Fruit fly (Drosophila melanogaster) whole organism, wandering third instar larva: ENCODE measurements around the gene CG17819.

Source experiments
- GATAd ChIP-seq: sonication (Bioruptor generic); optimal IDR thresholded peaks from 2 replicates; lab custom pipeline; 2016; ENCODE audit warnings: missing biosample characterization, missing genetic modification characterization
- Hr83 ChIP-seq: fragments of 200-300 bp; sonication (Bioruptor generic); optimal IDR thresholded peaks from 2 replicates; lab custom pipeline; 2016; ENCODE audit warnings: missing biosample characterization, mild to moderate bottlenecking, missing genetic modification characterization, moderate library complexity; ENCODE audit not compliant: poor library complexity, severe bottlenecking
- Myc ChIP-seq: fragments of >200 bp; optimal IDR thresholded peaks from 2 replicates; lab custom pipeline; 2017
- Rel ChIP-seq, 2 experiments: fragments of 200-800 bp; sonication (Bioruptor generic) in 1 of 2; optimal IDR thresholded peaks; 2 replicates in 1 of 2; 3 replicates in 1 of 2; lab custom pipeline; 2016 to 2019; ENCODE audit warnings: mild to moderate bottlenecking in 2 of 2, missing biosample characterization in 2 of 2, missing genetic modification characterization in 2 of 2, moderate library complexity in 1 of 2
- br ChIP-seq: fragments of 200-800 bp; sonication (Bioruptor generic); optimal IDR thresholded peaks from 2 replicates; lab custom pipeline; 2016; ENCODE audit warnings: missing biosample characterization, missing genetic modification characterization
- fru ChIP-seq: fragments of 200-800 bp; sonication (Bioruptor generic); optimal IDR thresholded peaks from 3 replicates; lab custom pipeline; 2016; ENCODE audit warnings: missing biosample characterization, mild to moderate bottlenecking, missing genetic modification characterization
- h ChIP-seq: fragments of 200-800 bp; sonication (Bioruptor generic); optimal IDR thresholded peaks from 3 replicates; lab custom pipeline; 2016; ENCODE audit warnings: missing biosample characterization, mild to moderate bottlenecking, missing genetic modification characterization
- psq ChIP-seq: fragments of 200-800 bp; sonication (Bioruptor generic); optimal IDR thresholded peaks from 3 replicates; lab custom pipeline; 2017; ENCODE audit warnings: missing biosample characterization, mild to moderate bottlenecking, missing genetic modification characterization, moderate library complexity

- TF ChIP-seq Hr83 (GFP tag; lab: Kevin White, UChicago) (no peak), Myc (lab: Kevin White, UChicago) (no peak), br (no peak), fru (GFP tag; lab: Kevin White, UChicago) (no peak), psq (GFP tag; lab: Kevin White, UChicago) (no peak), h (no peak), Rel (GFP tag; optimal IDR thresholded peaks at IDR 0.05; lab: Kevin White, UChicago) (no peak), Rel (tag; optimal IDR thresholded peaks at IDR 0.05; lab: Kevin White, UChicago) (peak; percentile 83), GATAd (GFP tag; lab: Kevin White, UChicago) (no peak)
Measured at dm6 chr3R:21869464-21870100, 15.8 kb downstream of the CG17819 start, which contains the start of gene CG31174.
